Worm (Caenorhabditis elegans) whole organism, mixed stage, embryonic: ENCODE data around the gene F32D8.12.

Experiments
- bed-3 ChIP-seq: fragments of 200-800 bp; sonication (Bioruptor generic); optimal IDR thresholded peaks from 3 replicates; lab custom pipeline; 2018; ENCODE audit warnings: mild to moderate bottlenecking, missing genetic modification characterization, moderate library complexity, missing compliant biosample characterization
- blmp-1 ChIP-seq: fragments of 150-350 bp; optimal IDR thresholded peaks from 2 replicates; lab custom pipeline; 2014; ENCODE audit warnings: missing biosample characterization, missing genetic modification characterization
- ceh-39 ChIP-seq: fragments of 150-350 bp; optimal IDR thresholded peaks from 2 replicates; lab custom pipeline; 2014; ENCODE audit warnings: missing biosample characterization, missing genetic modification characterization
- ceh-43 ChIP-seq: fragments of 200-800 bp; sonication (Bioruptor generic); optimal IDR thresholded peaks from 2 replicates; lab custom pipeline; 2018; ENCODE audit warnings: mild to moderate bottlenecking, missing genetic modification characterization, moderate library complexity, missing compliant biosample characterization
- ceh-83 ChIP-seq: fragments of 200-800 bp; sonication (Bioruptor generic); optimal IDR thresholded peaks from 2 replicates; lab custom pipeline; 2018; ENCODE audit warnings: mild to moderate bottlenecking, missing genetic modification characterization, missing compliant biosample characterization
- ces-1 ChIP-seq: fragments of 150-350 bp; optimal IDR thresholded peaks from 2 replicates; lab custom pipeline; 2014; ENCODE audit warnings: missing biosample characterization, missing genetic modification reagents, missing genetic modification characterization
- cnd-1 ChIP-seq: fragments of 200-800 bp; sonication (Bioruptor generic); optimal IDR thresholded peaks from 2 replicates; lab custom pipeline; 2018; ENCODE audit warnings: mild to moderate bottlenecking, missing genetic modification characterization, missing compliant biosample characterization
- elt-1 ChIP-seq: sonication (generic microtip); optimal IDR thresholded peaks from 2 replicates; lab custom pipeline; 2017; ENCODE audit warnings: missing genetic modification characterization, mild to moderate bottlenecking, missing compliant biosample characterization, antibody characterized with exemption, moderate library complexity, borderline replicate concordance; ENCODE audit not compliant: insufficient read depth
- elt-3 ChIP-seq: fragments of 150-350 bp; optimal IDR thresholded peaks from 2 replicates; lab custom pipeline; 2014; ENCODE audit warnings: missing biosample characterization, missing genetic modification characterization
- flh-1 ChIP-seq: fragments of 200-800 bp; sonication (Bioruptor generic); optimal IDR thresholded peaks from 2 replicates; lab custom pipeline; 2018; ENCODE audit warnings: mild to moderate bottlenecking, missing genetic modification characterization, moderate library complexity, missing compliant biosample characterization
- ham-2 ChIP-seq: fragments of 200-800 bp; sonication (Bioruptor generic); optimal IDR thresholded peaks from 2 replicates; lab custom pipeline; 2018; ENCODE audit warnings: mild to moderate bottlenecking, missing genetic modification characterization, missing compliant biosample characterization
- hlh-1 ChIP-seq: fragments of 150-350 bp; optimal IDR thresholded peaks from 2 replicates; lab custom pipeline; 2014; ENCODE audit warnings: missing biosample characterization, missing genetic modification reagents, missing genetic modification characterization
- lin-13 ChIP-seq: fragments of 150-350 bp; optimal IDR thresholded peaks from 2 replicates; lab custom pipeline; 2014; ENCODE audit warnings: missing biosample characterization, missing genetic modification characterization
- lin-32 ChIP-seq: fragments of 200-800 bp; sonication (Bioruptor generic); optimal IDR thresholded peaks from 2 replicates; lab custom pipeline; 2018; ENCODE audit warnings: mild to moderate bottlenecking, missing genetic modification characterization, missing compliant biosample characterization
- lsy-2 ChIP-seq: fragments of 150-350 bp; optimal IDR thresholded peaks from 2 replicates; lab custom pipeline; 2014; ENCODE audit warnings: missing biosample characterization, missing genetic modification characterization
- mab-5 ChIP-seq: fragments of 150-350 bp; optimal IDR thresholded peaks from 2 replicates; lab custom pipeline; 2014; ENCODE audit warnings: missing biosample characterization, missing genetic modification characterization
- mls-2 ChIP-seq: sonication (generic microtip); optimal IDR thresholded peaks from 2 replicates; lab custom pipeline; 2016; ENCODE audit warnings: mild to moderate bottlenecking, missing genetic modification characterization, moderate library complexity, missing compliant biosample characterization
- nhr-12 ChIP-seq: fragments of 150-350 bp; optimal IDR thresholded peaks from 2 replicates; lab custom pipeline; 2014; ENCODE audit warnings: missing biosample characterization, missing genetic modification characterization
- nhr-237 ChIP-seq: fragments of 150-350 bp; optimal IDR thresholded peaks from 2 replicates; lab custom pipeline; 2014; ENCODE audit warnings: missing biosample characterization, missing genetic modification characterization
- nhr-28 ChIP-seq: fragments of 150-350 bp; optimal IDR thresholded peaks from 2 replicates; lab custom pipeline; 2014; ENCODE audit warnings: missing biosample characterization, missing genetic modification characterization
- nhr-76 ChIP-seq: sonication (generic microtip); optimal IDR thresholded peaks from 2 replicates; lab custom pipeline; 2017; ENCODE audit warnings: missing biosample characterization, missing genetic modification characterization
- pha-4 ChIP-seq: fragments of 150-350 bp; optimal IDR thresholded peaks from 2 replicates; lab custom pipeline; 2018; ENCODE audit warnings: missing biosample characterization, missing genetic modification reagents, missing genetic modification characterization
- sem-2 ChIP-seq: fragments of 200-800 bp; sonication (Bioruptor generic); optimal IDR thresholded peaks from 2 replicates; lab custom pipeline; 2018; ENCODE audit warnings: mild to moderate bottlenecking, missing genetic modification characterization, missing compliant biosample characterization
- snpc-4 ChIP-seq: fragments of 150-350 bp; optimal IDR thresholded peaks from 2 replicates; lab custom pipeline; 2014; ENCODE audit warnings: missing biosample characterization, missing genetic modification characterization
- sptf-1 ChIP-seq: sonication (generic microtip); optimal IDR thresholded peaks from 2 replicates; lab custom pipeline; 2017; ENCODE audit warnings: mild to moderate bottlenecking, missing genetic modification characterization, moderate library complexity, missing compliant biosample characterization
- tbx-8 ChIP-seq: fragments of 200-800 bp; sonication (Bioruptor generic); optimal IDR thresholded peaks from 2 replicates; lab custom pipeline; 2018; ENCODE audit warnings: mild to moderate bottlenecking, missing genetic modification characterization, moderate library complexity, missing compliant biosample characterization
- unc-120 ChIP-seq: sonication (generic microtip); optimal IDR thresholded peaks from 2 replicates; lab custom pipeline; 2017; ENCODE audit warnings: missing genetic modification characterization, missing compliant biosample characterization; ENCODE audit not compliant: poor library complexity, severe bottlenecking
- unc-39 ChIP-seq: fragments of 150-350 bp; optimal IDR thresholded peaks from 2 replicates; lab custom pipeline; 2014; ENCODE audit warnings: missing biosample characterization, missing genetic modification characterization
- unc-62 ChIP-seq: fragments of 150-350 bp; optimal IDR thresholded peaks from 2 replicates; lab custom pipeline; 2014; ENCODE audit warnings: missing biosample characterization, missing genetic modification reagents, missing genetic modification characterization
- zip-8 ChIP-seq: fragments of 150-350 bp; optimal IDR thresholded peaks from 2 replicates; lab custom pipeline; 2014; ENCODE audit warnings: missing biosample characterization, missing genetic modification characterization
- ztf-11 ChIP-seq: fragments of 150-350 bp; optimal IDR thresholded peaks from 2 replicates; lab custom pipeline; 2014; ENCODE audit warnings: missing biosample characterization, missing genetic modification characterization

Gene F32D8.12

ce11 chrV:10886405-10886887 lies 4.4 kb downstream of the F32D8.12 start, which contains the start of gene F32D8.3:
F32D8.3 (plus strand) TSS chrV:10886837.
- TF ChIP-seq pha-4 (tag; lab: Kevin White, UChicago) (no peak), lin-13 (tag; lab: Kevin White, UChicago) (no peak), lsy-2 (tag; lab: Kevin White, UChicago) (no peak), lin-32 (GFP tag; lab: Kevin White, UChicago) (no peak), elt-3 (tag; lab: Kevin White, UChicago) (no peak), snpc-4 (tag; lab: Kevin White, UChicago) (no peak), mls-2 (tag; lab: Kevin White, UChicago) (no peak), blmp-1 (tag; lab: Kevin White, UChicago) (no peak), flh-1 (no peak), unc-39 (no peak), unc-120 (tag; lab: Kevin White, UChicago) (no peak), sem-2 (GFP tag; lab: Kevin White, UChicago) (no peak), ztf-11 (no peak), nhr-76 (tag; lab: Kevin White, UChicago) (no peak), ham-2 (no peak), hlh-1 (tag; lab: Kevin White, UChicago) (no peak), mab-5 (tag; lab: Kevin White, UChicago) (no peak), nhr-12 (no peak), ces-1 (GFP tag; lab: Kevin White, UChicago) (no peak), unc-62 (GFP tag; lab: Kevin White, UChicago) (no peak)

DNA sequence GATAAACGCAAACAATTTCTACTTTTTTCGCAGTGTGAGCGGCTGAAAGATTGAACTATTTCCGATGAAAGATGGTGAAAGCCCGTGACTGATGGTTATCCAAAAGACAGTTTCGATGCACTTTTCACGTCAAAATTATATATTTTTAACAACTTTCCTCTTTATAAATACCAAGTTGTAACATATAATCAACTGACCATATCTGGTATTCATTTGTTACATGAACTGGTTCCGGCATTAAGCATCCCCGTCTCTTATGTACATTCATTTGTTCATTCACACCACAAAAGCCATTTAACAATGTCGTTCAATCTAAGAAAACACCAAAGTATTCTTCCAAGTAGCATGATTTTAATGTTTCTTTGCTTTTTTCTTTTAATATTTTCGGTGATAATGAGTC lies 7.3 kb downstream of the F32D8.12 start, which contains the start of gene F32D8.2:
TSS of gene F32D8.2 (plus strand) at position 301 of the 400 bp plus-strand sequence.
- TF ChIP-seq mls-2 (tag; lab: Kevin White, UChicago) (no peak), zip-8 (tag; lab: Kevin White, UChicago) (no peak), flh-1 (no peak)
- TF ChIP-seq, all 35 proteins: peak for 0

DNA sequence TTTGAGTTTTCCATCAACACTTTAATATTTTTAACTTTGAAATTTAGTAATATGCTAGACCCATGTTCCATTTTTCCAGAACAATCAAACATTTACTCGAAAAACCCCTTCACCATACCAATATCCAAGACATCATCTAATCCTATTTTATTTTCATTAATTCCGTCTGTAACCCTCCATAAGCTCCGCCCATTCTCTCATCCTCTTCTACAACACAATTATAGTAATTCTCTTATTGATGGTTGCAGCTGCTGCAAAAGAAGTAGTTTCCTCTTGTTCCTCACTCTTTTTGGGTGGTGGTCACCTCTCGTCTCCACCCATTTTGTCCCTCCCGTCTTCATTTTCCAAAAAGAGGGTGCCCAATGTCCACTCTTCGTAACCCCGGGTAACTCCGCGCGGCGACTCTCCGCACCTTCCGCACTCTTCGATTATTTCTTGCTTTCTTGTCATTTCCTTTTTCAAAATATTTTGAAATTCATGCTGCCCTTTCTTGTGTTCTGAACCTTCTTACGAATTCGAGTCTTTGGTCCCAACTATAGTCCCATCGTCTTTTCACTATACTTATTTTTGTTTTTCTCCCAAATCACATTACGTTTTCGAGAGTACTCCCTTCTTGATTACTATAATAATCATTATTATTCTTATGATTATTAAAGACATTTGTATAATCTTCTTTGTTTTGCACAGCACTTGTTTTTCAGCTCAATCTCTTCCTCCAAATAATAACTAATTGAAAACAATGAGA lies 10.5 kb downstream of the F32D8.12 start, which contains the start of gene F32D8.1:
TSS of gene F32D8.1 (plus strand) at position 695 of the 745 bp plus-strand sequence.
- TF ChIP-seq ces-1 (GFP tag; lab: Kevin White, UChicago) = peak; percentile 97
- no peak for TF ChIP-seq unc-39
- TF ChIP-seq unc-120 (tag; lab: Kevin White, UChicago) = no peak
- TF ChIP-seq nhr-76 (tag; lab: Kevin White, UChicago) = no peak

ce11 chrV:10877808-10878600 lies 12.8 kb downstream of the F32D8.12 start:
- no peak for TF ChIP-seq nhr-28
- TF ChIP-seq cnd-1 (tag; lab: Kevin White, UChicago) = no peak
- TF ChIP-seq zip-8 (tag; lab: Kevin White, UChicago) = no peak
- no peak for TF ChIP-seq sptf-1 (tag; lab: Kevin White, UChicago)
- TF ChIP-seq nhr-237 (tag; lab: Kevin White, UChicago) = no peak
- TF ChIP-seq mls-2 (tag; lab: Kevin White, UChicago) = no peak

DNA sequence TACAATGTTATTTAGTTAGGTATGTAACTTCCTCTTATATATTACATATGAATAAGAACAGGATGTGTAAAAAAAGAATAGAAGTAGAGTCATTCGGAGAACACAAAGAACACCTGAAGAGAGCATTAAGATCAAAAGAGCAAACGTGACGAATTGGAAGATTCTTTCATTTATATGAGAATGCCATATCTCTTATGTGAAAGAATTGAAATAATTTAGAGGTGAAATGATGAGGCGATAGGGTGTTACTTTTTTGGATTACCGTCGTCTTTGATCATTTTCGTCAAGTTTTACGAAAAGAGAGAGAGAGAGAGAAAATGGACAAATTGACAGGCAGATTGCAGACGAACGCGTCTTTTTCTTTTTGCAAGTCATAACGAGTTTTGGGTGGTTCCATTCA lies 14.3 kb downstream of the F32D8.12 start:
- no peak for TF ChIP-seq sem-2 (GFP tag; lab: Kevin White, UChicago)
- TF ChIP-seq sptf-1 (tag; lab: Kevin White, UChicago) = no peak
- no peak for TF ChIP-seq elt-1
- TF ChIP-seq nhr-76 (tag; lab: Kevin White, UChicago) = no peak
- TF ChIP-seq ceh-43 (GFP tag; lab: Kevin White, UChicago) = no peak
- TF ChIP-seq ceh-83 (GFP tag; lab: Kevin White, UChicago) = no peak
- TF ChIP-seq elt-3 (tag; lab: Kevin White, UChicago) = no peak
- no peak for TF ChIP-seq blmp-1 (tag; lab: Kevin White, UChicago)
- no peak for TF ChIP-seq mls-2 (tag; lab: Kevin White, UChicago)
- no peak for TF ChIP-seq ztf-11
- TF ChIP-seq pha-4 (tag; lab: Kevin White, UChicago) = no peak
- no peak for TF ChIP-seq unc-62 (GFP tag; lab: Kevin White, UChicago)
- no peak for TF ChIP-seq nhr-28
- TF ChIP-seq ceh-39 (tag; lab: Kevin White, UChicago) = no peak
- TF ChIP-seq tbx-8 (GFP tag; lab: Kevin White, UChicago) = no peak
- TF ChIP-seq hlh-1 (tag; lab: Kevin White, UChicago) = no peak
- no peak for TF ChIP-seq ham-2
- TF ChIP-seq snpc-4 (tag; lab: Kevin White, UChicago) = no peak
- no peak for TF ChIP-seq bed-3
